Worm (Caenorhabditis elegans): ENCODE measurements around the gene F27E5.9.

The F27E5.9 gene

DNA sequence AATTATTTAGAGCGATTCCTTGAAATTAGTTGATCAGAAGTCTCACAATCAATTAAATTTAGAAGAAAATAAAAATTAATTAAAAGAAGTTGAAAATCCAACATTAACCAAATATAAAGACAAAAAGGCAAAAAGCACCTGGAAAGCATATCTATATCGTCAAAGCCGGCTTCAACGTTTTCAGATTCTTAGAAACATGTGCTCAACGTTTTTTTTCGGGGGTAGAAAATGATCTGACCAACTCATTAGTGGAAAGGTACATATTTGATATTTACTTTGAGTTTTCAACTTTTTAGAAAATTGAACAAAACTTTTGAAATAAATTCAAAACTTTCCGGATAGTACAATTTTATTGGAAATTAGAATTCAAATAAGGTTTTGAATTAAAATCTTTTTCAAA, 1.9 kb upstream of the F27E5.9 start:
- TF ChIP-seq unc-62 (GFP tag; optimal IDR thresholded peaks at IDR 0.05): no peak

- TF ChIP-seq unc-62 (GFP tag; optimal IDR thresholded peaks at IDR 0.05): no peak
Observed at ce11 chrII:10136771-10137170, 2.0 kb downstream of the F27E5.9 start.

DNA sequence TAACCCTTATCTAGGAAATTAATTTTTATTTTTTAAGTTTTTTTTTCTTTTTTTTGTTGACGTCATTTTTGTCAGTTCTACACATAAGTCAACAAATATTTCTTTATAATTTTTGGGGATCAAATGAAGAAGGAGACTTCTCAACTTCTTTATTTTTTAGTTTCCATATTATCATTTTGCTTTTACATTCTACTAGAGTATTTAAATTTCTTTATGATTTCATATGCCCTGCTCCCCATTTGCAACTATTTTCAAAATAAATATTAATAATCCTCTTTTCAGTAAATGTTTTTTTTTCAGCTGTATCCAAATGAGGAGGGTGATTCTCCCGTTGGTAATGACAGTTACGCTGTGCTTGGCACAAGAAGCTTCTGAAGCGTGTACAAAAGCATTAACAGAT, 2.6 kb downstream of the F27E5.9 start, which contains the start of gene phg-1:
phg-1 (plus strand) TSS at position 301 of the 400 bp plus-strand sequence.
- no peak for TF ChIP-seq unc-62 (GFP tag; optimal IDR thresholded peaks at IDR 0.05)

DNA sequence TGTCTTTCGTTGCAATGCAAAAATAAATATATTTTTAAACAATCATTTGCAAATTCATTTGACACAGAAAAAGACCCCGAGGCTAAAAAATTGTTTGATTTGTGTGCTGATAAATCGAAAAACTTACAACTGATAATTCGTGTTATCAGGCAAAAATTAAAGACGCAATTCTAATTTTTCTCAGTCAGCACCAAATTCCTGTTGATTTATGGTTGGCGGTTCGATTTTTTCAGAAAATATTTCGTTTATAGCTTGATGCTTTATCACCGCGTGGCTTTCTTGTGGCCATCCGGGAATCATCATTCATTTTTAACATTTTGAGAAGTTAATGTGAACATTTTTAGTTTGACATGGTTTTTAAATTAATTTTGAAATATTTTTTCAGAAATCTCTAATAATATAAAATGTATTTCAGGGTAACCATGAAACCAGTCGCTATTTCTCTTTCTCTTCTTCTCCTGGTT, 4.5 kb downstream of the F27E5.9 start, which contains the start of gene asah-2:
asah-2 (plus strand) TSS at position 414 of the 464 bp plus-strand sequence.
- TF ChIP-seq unc-62 (GFP tag; optimal IDR thresholded peaks at IDR 0.05): no peak

ce11 chrII:10144092-10144491, 9.3 kb downstream of the F27E5.9 start, which contains the start of gene F27E5.3:
Gene F27E5.3 (minus strand): TSS chrII:10144192.
- TF ChIP-seq unc-62 (GFP tag; optimal IDR thresholded peaks at IDR 0.05): no peak

ce11 chrII:10146488-10146887, 11.7 kb downstream of the F27E5.9 start, which contains the start of gene pax-3:
Gene pax-3 (plus strand): TSS chrII:10146570.
- TF ChIP-seq unc-62 (GFP tag; optimal IDR thresholded peaks at IDR 0.05): no peak

DNA sequence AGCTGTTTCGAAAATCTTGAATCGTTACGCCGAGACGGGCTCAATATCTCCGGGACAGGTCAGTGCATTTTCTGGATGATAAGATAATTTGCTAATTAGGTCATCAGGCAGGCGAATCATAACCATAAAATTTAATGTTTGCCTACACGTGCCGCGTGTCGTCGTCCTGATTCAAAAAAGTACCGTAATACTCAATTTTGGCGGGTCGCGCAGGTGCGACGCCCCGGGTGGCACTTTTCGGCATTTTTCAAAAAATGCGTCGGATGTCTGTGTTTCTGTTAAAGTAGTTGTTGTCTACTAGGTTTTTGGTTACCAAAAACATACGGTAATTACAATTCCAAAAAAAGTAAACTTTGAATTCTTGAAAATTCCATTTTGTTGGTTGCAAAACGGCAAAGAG, 12.8 kb downstream of the F27E5.9 start:
- TF ChIP-seq unc-62 (GFP tag; optimal IDR thresholded peaks at IDR 0.05): no peak

ce11 chrII:10155106-10155505, 20.4 kb downstream of the F27E5.9 start, which contains the start of gene nlp-63:
Gene nlp-63 (plus strand): TSS chrII:10155406.
- TF ChIP-seq unc-62 (GFP tag; optimal IDR thresholded peaks at IDR 0.05): no peak

- no peak for TF ChIP-seq unc-62 (GFP tag; optimal IDR thresholded peaks at IDR 0.05)
Observed at ce11 chrII:10162785-10163184, 28.0 kb downstream of the F27E5.9 start.

ce11 chrII:10164137-10164536, 29.4 kb downstream of the F27E5.9 start:
- TF ChIP-seq unc-62 (GFP tag; optimal IDR thresholded peaks at IDR 0.05): no peak

DNA sequence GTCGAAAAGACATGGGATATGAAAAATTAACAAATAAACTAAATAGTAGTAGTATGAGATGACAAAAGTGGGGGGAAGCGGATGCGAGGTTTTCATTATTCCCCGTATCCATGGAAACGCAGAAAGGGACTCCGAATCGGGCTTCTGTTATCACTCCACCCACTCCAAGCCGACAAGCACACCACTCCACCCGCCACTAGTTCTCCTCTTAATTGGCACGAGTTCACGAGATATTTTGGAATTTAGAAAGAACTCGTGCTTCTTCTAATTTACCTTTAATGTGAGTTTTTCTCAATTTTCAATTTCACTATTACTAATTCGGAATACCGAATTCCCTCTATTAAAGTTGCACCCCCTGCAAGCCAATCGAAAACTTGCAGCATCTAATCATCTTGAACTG, 31.6 kb downstream of the F27E5.9 start:
- no peak for TF ChIP-seq unc-62 (GFP tag; optimal IDR thresholded peaks at IDR 0.05)

DNA sequence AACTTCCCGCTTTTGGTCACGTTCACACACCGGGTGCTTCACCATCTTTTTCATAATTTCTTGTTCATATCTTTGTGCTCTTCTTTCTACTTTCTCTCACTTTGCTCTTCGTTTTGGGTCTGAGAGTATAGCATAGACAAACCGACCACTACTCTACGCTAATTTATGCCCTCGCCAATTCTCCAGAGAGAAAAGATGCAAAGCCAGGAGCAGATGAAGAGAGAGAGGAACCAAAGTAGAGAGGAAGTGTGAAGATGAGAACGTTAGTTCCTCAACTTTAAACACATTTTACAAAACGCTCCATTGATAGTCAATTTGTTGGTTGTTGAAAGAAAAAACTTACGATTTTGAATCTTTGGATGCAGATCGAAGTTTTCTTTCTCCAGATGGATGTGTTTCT, 33.0 kb downstream of the F27E5.9 start:
- no peak for TF ChIP-seq unc-62 (GFP tag; optimal IDR thresholded peaks at IDR 0.05)

- no peak for TF ChIP-seq unc-62 (GFP tag; optimal IDR thresholded peaks at IDR 0.05)
Observed at ce11 chrII:10168905-10169782, 34.4 kb downstream of the F27E5.9 start, which contains the start of gene daf-19. Gene daf-19 (minus strand): TSS chrII:10169346.

DNA sequence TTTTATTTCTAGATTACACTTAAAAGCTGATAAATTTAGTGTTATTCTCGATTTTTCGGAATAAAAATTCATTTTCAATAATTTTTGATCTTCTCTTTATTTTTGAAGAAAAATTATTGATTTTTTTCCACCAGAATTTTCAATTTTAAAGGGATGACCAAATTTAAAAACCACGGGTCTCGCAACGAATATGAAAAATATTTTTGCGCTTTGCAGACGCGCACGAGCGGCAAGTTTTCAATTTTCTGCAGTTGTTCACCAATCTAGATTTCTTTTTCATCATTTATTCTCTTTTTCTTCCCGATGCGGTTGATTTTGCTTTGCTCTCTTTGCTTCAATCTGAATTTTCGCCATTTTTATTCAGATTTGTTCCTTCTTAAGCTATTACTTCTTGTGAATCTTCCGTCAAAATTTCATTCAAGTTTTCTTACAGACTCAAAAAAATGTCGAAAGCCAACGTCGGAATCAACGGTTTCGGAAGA, 36.1 kb downstream of the F27E5.9 start, which contains the start of gene gpd-4:
gpd-4 (plus strand) TSS at position 432 of the 482 bp plus-strand sequence.
- TF ChIP-seq unc-62 (GFP tag; optimal IDR thresholded peaks at IDR 0.05): no peak

DNA sequence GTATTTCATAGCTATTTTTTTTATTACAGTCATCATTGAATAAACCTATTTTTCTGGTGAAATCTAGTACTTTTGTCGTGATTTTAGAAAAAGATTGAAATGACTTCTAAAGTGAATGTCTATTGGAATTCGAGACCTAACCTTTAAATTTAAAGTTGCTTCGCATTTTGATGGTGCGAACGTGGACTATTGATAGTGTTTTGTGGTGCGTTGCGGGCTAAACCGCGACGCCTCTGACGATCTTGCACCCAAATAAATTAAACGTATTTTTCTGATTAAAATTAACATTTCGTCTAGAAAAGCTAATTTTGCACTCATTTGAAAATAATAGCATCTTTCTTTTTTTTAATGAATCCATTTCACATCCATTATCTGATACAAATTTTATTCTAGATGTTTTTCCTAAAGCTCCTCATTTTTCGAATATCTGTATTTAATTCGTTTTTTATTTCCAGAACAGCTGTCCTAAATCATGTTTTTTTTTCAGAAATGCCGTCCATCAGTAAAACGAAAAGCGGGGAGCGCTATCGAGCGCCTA, 37.8 kb downstream of the F27E5.9 start, which contains the start of gene wbp-11:
wbp-11 (plus strand) TSS at position 488 of the 538 bp plus-strand sequence.
- TF ChIP-seq unc-62 (GFP tag; optimal IDR thresholded peaks at IDR 0.05): no peak

DNA sequence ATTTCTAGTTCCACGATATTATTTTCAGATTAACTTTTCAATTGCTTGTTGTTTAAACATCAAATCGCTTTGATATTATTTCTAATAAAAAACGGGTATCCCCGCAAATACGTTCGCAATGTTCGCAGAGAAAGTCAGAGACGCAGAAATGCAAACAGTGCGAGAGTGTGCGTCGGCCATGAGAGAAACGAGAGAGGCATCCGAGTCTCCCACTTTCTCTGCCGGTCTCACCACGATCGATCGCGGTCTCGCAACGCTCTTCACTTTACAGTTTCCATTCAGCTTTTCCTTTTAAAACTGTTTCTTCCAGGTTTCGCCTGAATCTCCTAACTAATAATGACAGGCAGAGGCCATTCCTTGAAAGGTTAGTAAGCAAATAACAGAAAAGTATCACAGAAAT, 39.6 kb downstream of the F27E5.9 start, which contains the start of gene F33H1.4:
F33H1.4 (plus strand) TSS at position 311 of the 400 bp plus-strand sequence.
- TF ChIP-seq unc-62 (GFP tag; optimal IDR thresholded peaks at IDR 0.05): no peak

Data from whole organism, dauer.